Worm (Caenorhabditis elegans) whole organism, L4 larva: ENCODE measurements around the gene unc-105.

Experiments used
- F10B5.3 ChIP-seq: sonication (generic microtip); optimal IDR thresholded peaks from 2 replicates; lab custom pipeline; 2016; ENCODE audit warnings: mild to moderate bottlenecking, missing genetic modification characterization, missing compliant biosample characterization
- F26F4.8 ChIP-seq: fragments of 200-800 bp; sonication (Bioruptor generic); conservative IDR thresholded peaks from 2 replicates; pipeline ENCODE4 v1.3.6; 2022; ENCODE audit warnings: missing genetic modification characterization, missing compliant biosample characterization
- F37D6.2 ChIP-seq: sonication (generic microtip); optimal IDR thresholded peaks from 2 replicates; lab custom pipeline; 2016; ENCODE audit warnings: mild to moderate bottlenecking, missing genetic modification characterization, missing compliant biosample characterization
- F44E2.7 ChIP-seq: fragments of 200-800 bp; sonication (Bioruptor generic); IDR thresholded peaks from 2 replicates; pipeline ENCODE4 v2.1.2; 2022; ENCODE audit warnings: missing genetic modification characterization, missing compliant biosample characterization
- T20F7.1 ChIP-seq: fragments of 200-800 bp; sonication (Bioruptor generic); optimal IDR thresholded peaks from 2 replicates; lab custom pipeline; 2018; ENCODE audit warnings: mild to moderate bottlenecking, missing genetic modification characterization, missing compliant biosample characterization
- T26A8.4 ChIP-seq: fragments of 200-800 bp; sonication (Bioruptor generic); IDR thresholded peaks from 2 replicates; pipeline ENCODE4 v1.3.6; 2022; ENCODE audit warnings: missing genetic modification characterization, missing compliant biosample characterization
- Y5F2A.4 ChIP-seq: fragments of 200-800 bp; sonication (Bioruptor generic); optimal IDR thresholded peaks from 2 replicates; lab custom pipeline; 2018; ENCODE audit warnings: mild to moderate bottlenecking, missing genetic modification characterization, missing compliant biosample characterization
- aha-1 ChIP-seq: fragments of 150-350 bp; peaks from one replicate; lab custom pipeline; 2014; ENCODE audit warnings: missing biosample characterization, missing genetic modification characterization
- aly-2 ChIP-seq: sonication (generic microtip); optimal IDR thresholded peaks from 2 replicates; lab custom pipeline; 2018; ENCODE audit warnings: missing biosample characterization, missing genetic modification characterization
- ama-1 ChIP-seq: fragments of 150-350 bp; optimal IDR thresholded peaks from 2 replicates; lab custom pipeline; 2014; ENCODE audit warnings: inconsistent platforms, mixed read lengths
- attf-4 ChIP-seq: sonication (generic microtip); optimal IDR thresholded peaks from 3 replicates; lab custom pipeline; 2017; ENCODE audit warnings: missing biosample characterization, missing genetic modification characterization
- ceh-28 ChIP-seq: fragments of 150-350 bp; optimal IDR thresholded peaks from 2 replicates; lab custom pipeline; 2014; ENCODE audit warnings: missing biosample characterization, missing genetic modification reagents, missing genetic modification characterization
- ceh-62 ChIP-seq: sonication (generic microtip); optimal IDR thresholded peaks from 2 replicates; lab custom pipeline; 2017; ENCODE audit warnings: missing biosample characterization, missing genetic modification characterization
- ceh-82 ChIP-seq: sonication (generic microtip); optimal IDR thresholded peaks from 2 replicates; lab custom pipeline; 2017; ENCODE audit warnings: missing biosample characterization, missing genetic modification characterization
- ces-1 ChIP-seq: fragments of 150-350 bp; sonication (generic microtip); optimal IDR thresholded peaks from 4 replicates; lab custom pipeline; 2014; ENCODE audit warnings: missing biosample characterization, missing genetic modification reagents, missing genetic modification characterization
- daf-16 ChIP-seq, 3 experiments: sonication (generic microtip); optimal IDR thresholded peaks; 2 replicates each; lab custom pipeline; 2016 to 2017; ENCODE audit warnings: missing genetic modification characterization in 3 of 3, missing genetic modification reagents in 3 of 3, mild to moderate bottlenecking in 2 of 3, missing compliant biosample characterization in 2 of 3, missing biosample characterization in 1 of 3, moderate library complexity in 1 of 3
- dmd-6 ChIP-seq: fragments of 200-800 bp; sonication (Bioruptor generic); IDR thresholded peaks from 2 replicates; pipeline ENCODE4 v1.3.6; 2022; ENCODE audit warnings: missing genetic modification reagents, missing genetic modification characterization, missing compliant biosample characterization
- dpl-1 ChIP-seq: fragments of 150-350 bp; optimal IDR thresholded peaks from 2 replicates; lab custom pipeline; 2014; ENCODE audit warnings: missing biosample characterization, missing genetic modification reagents, missing genetic modification characterization
- duxl-1 ChIP-seq: sonication (generic microtip); optimal IDR thresholded peaks from 2 replicates; lab custom pipeline; 2016; ENCODE audit warnings: mild to moderate bottlenecking, missing genetic modification characterization, moderate library complexity, missing compliant biosample characterization; ENCODE audit not compliant: poor library complexity
- dve-1 ChIP-seq: sonication (generic microtip); optimal IDR thresholded peaks from 2 replicates; lab custom pipeline; 2017; ENCODE audit warnings: antibody characterized with exemption, mild to moderate bottlenecking, missing genetic modification characterization, missing compliant biosample characterization; ENCODE audit not compliant: insufficient read depth
- egl-43 ChIP-seq: fragments of 200-800 bp; sonication (Bioruptor generic); IDR thresholded peaks from 2 replicates; pipeline ENCODE4 v1.3.6; 2022; ENCODE audit warnings: missing genetic modification reagents, missing genetic modification characterization, missing compliant biosample characterization
- hlh-30 ChIP-seq: sonication (generic microtip); optimal IDR thresholded peaks from 2 replicates; lab custom pipeline; 2017; ENCODE audit warnings: antibody characterized with exemption, mild to moderate bottlenecking, missing genetic modification characterization, missing compliant biosample characterization; ENCODE audit not compliant: insufficient read depth
- jun-1 ChIP-seq: fragments of 150-350 bp; optimal IDR thresholded peaks from 2 replicates; lab custom pipeline; 2014; ENCODE audit warnings: missing biosample characterization, missing genetic modification reagents, missing genetic modification characterization
- lim-7 ChIP-seq: fragments of 200-800 bp; sonication (Bioruptor generic); IDR thresholded peaks from 2 replicates; pipeline ENCODE4 v1.3.6; 2022; ENCODE audit warnings: missing genetic modification characterization, missing compliant biosample characterization
- lin-13 ChIP-seq: fragments of 150-350 bp; optimal IDR thresholded peaks from 2 replicates; lab custom pipeline; 2014; ENCODE audit warnings: missing biosample characterization, missing genetic modification reagents, missing genetic modification characterization
- lin-15B ChIP-seq: fragments of 150-350 bp; sonication (generic microtip); optimal IDR thresholded peaks from 3 replicates; lab custom pipeline; 2014; ENCODE audit warnings: missing biosample characterization, missing genetic modification characterization
- lin-29 ChIP-seq: fragments of 200-800 bp; sonication (Bioruptor generic); IDR thresholded peaks from 2 replicates; pipeline ENCODE4 v1.3.6; 2022; ENCODE audit warnings: missing genetic modification reagents, missing genetic modification characterization, missing compliant biosample characterization
- lin-39 ChIP-seq: fragments of 150-350 bp; optimal IDR thresholded peaks from 2 replicates; lab custom pipeline; 2014; ENCODE audit warnings: missing biosample characterization, missing genetic modification reagents, missing genetic modification characterization
- lsy-2 ChIP-seq, 2 experiments: fragments of 150-350 bp in 1 of 2; sonication (generic microtip) in 1 of 2; optimal IDR thresholded peaks; 2 replicates each; lab custom pipeline; 2014 to 2017; ENCODE audit warnings: missing biosample characterization in 2 of 2, missing genetic modification characterization in 2 of 2
- madf-9 ChIP-seq: fragments of 200-800 bp; sonication (Bioruptor generic); conservative IDR thresholded peaks from 2 replicates; pipeline ENCODE4 v1.3.6; 2022; ENCODE audit warnings: missing genetic modification reagents, missing genetic modification characterization, missing compliant biosample characterization
- mdl-1 ChIP-seq, 2 experiments: fragments of 150-350 bp in 1 of 2; sonication (generic microtip) in 1 of 2; optimal IDR thresholded peaks; 2 replicates each; lab custom pipeline; 2014 to 2017; ENCODE audit warnings: missing biosample characterization in 2 of 2, missing genetic modification characterization in 2 of 2
- mdt-29 ChIP-seq: fragments of 200-800 bp; sonication (Bioruptor generic); IDR thresholded peaks from 2 replicates; pipeline ENCODE4 v1.3.6; 2022; ENCODE audit warnings: missing genetic modification reagents, missing genetic modification characterization, missing compliant biosample characterization
- nhr-10 ChIP-seq: fragments of 150-350 bp; optimal IDR thresholded peaks from 2 replicates; lab custom pipeline; 2014; ENCODE audit warnings: missing biosample characterization, missing genetic modification characterization
- nhr-102 ChIP-seq: sonication (generic microtip); optimal IDR thresholded peaks from 2 replicates; lab custom pipeline; 2016; ENCODE audit warnings: mild to moderate bottlenecking, missing genetic modification characterization, moderate library complexity, missing compliant biosample characterization
- nhr-11 ChIP-seq: fragments of 150-350 bp; optimal IDR thresholded peaks from 2 replicates; lab custom pipeline; 2014; ENCODE audit warnings: missing biosample characterization, missing genetic modification characterization
- nhr-111 ChIP-seq: fragments of 200-800 bp; sonication (Bioruptor generic); optimal IDR thresholded peaks from 2 replicates; lab custom pipeline; 2018; ENCODE audit warnings: mild to moderate bottlenecking, missing genetic modification characterization, missing compliant biosample characterization
- nhr-237 ChIP-seq: sonication (generic microtip); optimal IDR thresholded peaks from 2 replicates; lab custom pipeline; 2017; ENCODE audit warnings: missing biosample characterization, missing genetic modification characterization
- nhr-28 ChIP-seq: fragments of 150-350 bp; optimal IDR thresholded peaks from 2 replicates; lab custom pipeline; 2014; ENCODE audit warnings: missing biosample characterization, missing genetic modification characterization
- nhr-6 ChIP-seq: fragments of 150-350 bp; optimal IDR thresholded peaks from 2 replicates; lab custom pipeline; 2014; ENCODE audit warnings: missing biosample characterization, missing genetic modification characterization
- nhr-77 ChIP-seq: fragments of 150-350 bp; optimal IDR thresholded peaks from 2 replicates; lab custom pipeline; 2014; ENCODE audit warnings: missing biosample characterization, missing genetic modification characterization
- php-3 ChIP-seq: fragments of 200-800 bp; sonication (Bioruptor generic); IDR thresholded peaks from 2 replicates; pipeline ENCODE4 v1.3.6; 2022; ENCODE audit warnings: missing genetic modification reagents, missing genetic modification characterization, missing compliant biosample characterization
- pqm-1 ChIP-seq: sonication (generic microtip); optimal IDR thresholded peaks from 2 replicates; lab custom pipeline; 2017; ENCODE audit warnings: missing biosample characterization, missing genetic modification characterization
- rbr-2 ChIP-seq: sonication (generic microtip); optimal IDR thresholded peaks from 2 replicates; lab custom pipeline; 2016; ENCODE audit warnings: missing genotype, missing genetic modification characterization, missing compliant biosample characterization
- saeg-2 ChIP-seq: fragments of 200-800 bp; sonication (Bioruptor generic); IDR thresholded peaks from 2 replicates; pipeline ENCODE4 v1.3.6; 2022; ENCODE audit warnings: missing genetic modification reagents, missing genetic modification characterization, missing compliant biosample characterization
- snpc-4 ChIP-seq: fragments of 150-350 bp; optimal IDR thresholded peaks from 2 replicates; lab custom pipeline; 2014; ENCODE audit warnings: missing biosample characterization, missing genetic modification characterization
- spr-3 ChIP-seq: fragments of 200-800 bp; sonication (Bioruptor generic); optimal IDR thresholded peaks from 2 replicates; lab custom pipeline; 2018; ENCODE audit warnings: mild to moderate bottlenecking, missing genetic modification characterization, missing compliant biosample characterization
- tra-1 ChIP-seq: fragments of 200-800 bp; sonication (Bioruptor generic); IDR thresholded peaks from 2 replicates; pipeline ENCODE4 v1.3.6; 2022; ENCODE audit warnings: missing genetic modification reagents, missing genetic modification characterization, missing compliant biosample characterization
- unc-39 ChIP-seq: sonication (generic microtip); optimal IDR thresholded peaks from 2 replicates; lab custom pipeline; 2017; ENCODE audit warnings: missing biosample characterization, missing genetic modification characterization
- unc-62 ChIP-seq, 3 experiments: fragments of 150-350 bp in 1 of 3; sonication (generic microtip); optimal IDR thresholded peaks in 2 of 3; peaks in 1 of 3; 1 replicate in 1 of 3; 2 replicates in 2 of 3; lab custom pipeline; 2014 to 2017; ENCODE audit warnings: missing biosample characterization in 3 of 3, missing genetic modification characterization in 3 of 3, missing genetic modification reagents in 3 of 3, missing genotype in 1 of 3
- zip-11 ChIP-seq: fragments of 200-800 bp; sonication (Bioruptor generic); IDR thresholded peaks from 2 replicates; pipeline ENCODE4 v1.3.6; 2022; ENCODE audit warnings: missing genetic modification characterization, missing compliant biosample characterization
- zip-2 ChIP-seq: fragments of 150-350 bp; optimal IDR thresholded peaks from 2 replicates; lab custom pipeline; 2014; ENCODE audit warnings: missing biosample characterization, missing genetic modification characterization

The unc-105 gene

DNA sequence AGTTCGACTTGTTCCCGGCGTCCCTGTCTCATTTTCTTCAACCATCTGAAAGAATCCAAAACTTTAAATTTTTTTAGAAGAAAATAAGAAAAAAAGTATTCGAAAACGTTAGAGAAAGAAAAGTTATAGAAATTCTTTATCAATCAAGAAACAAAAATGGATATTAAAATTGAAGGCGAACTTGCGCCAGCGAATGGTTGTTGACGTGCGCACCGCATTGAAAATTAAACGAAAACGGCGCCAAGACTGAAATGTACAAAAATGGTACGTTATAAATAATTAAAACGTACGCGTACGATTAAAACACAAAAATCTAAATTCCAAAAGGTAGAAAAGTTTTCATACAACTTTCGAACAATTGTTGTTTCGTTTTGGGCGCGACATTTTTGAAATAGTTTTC is 29.5 kb upstream of the unc-105 start, which contains the start of gene K02C4.3 (continued):
- TF ChIP-seq ceh-62 = no peak
- peak; percentile 42 for TF ChIP-seq hlh-30 (tag; lab: Kevin White, UChicago)
- TF ChIP-seq F26F4.8 (GFP tag; lab: Robert Waterston, UW) = no peak
- no peak for TF ChIP-seq pqm-1 (tag; lab: Kevin White, UChicago)
- no peak for TF ChIP-seq lin-29
- peak in 1 of 2 experiments; percentile 86 for TF ChIP-seq lsy-2 (tag; optimal IDR thresholded peaks at IDR 0.05; lab: Kevin White, UChicago)
- peak; percentile 42; the same call in 1 of the 2 replicates for TF ChIP-seq dmd-6 (GFP tag; lab: Robert Waterston, UW)
- TF ChIP-seq daf-16 (GFP tag; optimal IDR thresholded peaks at IDR 0.05; lab: Kevin White, UChicago) = no peak
- no peak for TF ChIP-seq daf-16 (tag; optimal IDR thresholded peaks at IDR 0.05; lab: Kevin White, UChicago)
- TF ChIP-seq lin-39 = no peak
- no peak for TF ChIP-seq zip-11
- no peak for TF ChIP-seq ceh-28 (tag; lab: Kevin White, UChicago)
- peak; percentile 27 for TF ChIP-seq nhr-28 (tag; lab: Kevin White, UChicago)
- TF ChIP-seq unc-39 = no peak
- TF ChIP-seq F10B5.3 (tag; lab: Kevin White, UChicago) = no peak
- peak; percentile 0 for TF ChIP-seq nhr-11 (tag; lab: Kevin White, UChicago)
- TF ChIP-seq jun-1 (tag; lab: Kevin White, UChicago) = no peak
- TF ChIP-seq saeg-2 (GFP tag; lab: Robert Waterston, UW) = no peak
- no peak for TF ChIP-seq F44E2.7
- no peak for TF ChIP-seq zip-2 (tag; lab: Kevin White, UChicago)
- TF ChIP-seq rbr-2 (tag; lab: Kevin White, UChicago) = peak; percentile 40
- TF ChIP-seq T20F7.1 = peak; percentile 77
- TF ChIP-seq egl-43 = no peak
- TF ChIP-seq ceh-82 (tag; lab: Kevin White, UChicago) = no peak
- no peak for TF ChIP-seq attf-4 (tag; lab: Kevin White, UChicago)
- no peak for TF ChIP-seq tra-1 (GFP tag; lab: Robert Waterston, UW)
- no peak for TF ChIP-seq madf-9
- TF ChIP-seq lin-15B = no peak
- TF ChIP-seq nhr-111 (GFP tag; lab: Kevin White, UChicago) = no peak
- peak; percentile 51 for TF ChIP-seq nhr-6 (tag; lab: Kevin White, UChicago)
- TF ChIP-seq aly-2 (tag; lab: Kevin White, UChicago) = no peak
- no peak for TF ChIP-seq php-3 (GFP tag; lab: Robert Waterston, UW)
- no peak for TF ChIP-seq spr-3
- no peak for TF ChIP-seq lim-7 (GFP tag; lab: Robert Waterston, UW)
- no peak for TF ChIP-seq Y5F2A.4
- TF ChIP-seq aha-1 = no peak
- no peak for TF ChIP-seq F37D6.2 (tag; lab: Kevin White, UChicago)
- TF ChIP-seq ces-1 = no peak
- TF ChIP-seq nhr-10 (tag; lab: Kevin White, UChicago) = no peak
- no peak for TF ChIP-seq T26A8.4 (GFP tag; lab: Robert Waterston, UW)
- peak; percentile 93 for TF ChIP-seq dpl-1 (GFP tag; lab: Kevin White, UChicago)

DNA sequence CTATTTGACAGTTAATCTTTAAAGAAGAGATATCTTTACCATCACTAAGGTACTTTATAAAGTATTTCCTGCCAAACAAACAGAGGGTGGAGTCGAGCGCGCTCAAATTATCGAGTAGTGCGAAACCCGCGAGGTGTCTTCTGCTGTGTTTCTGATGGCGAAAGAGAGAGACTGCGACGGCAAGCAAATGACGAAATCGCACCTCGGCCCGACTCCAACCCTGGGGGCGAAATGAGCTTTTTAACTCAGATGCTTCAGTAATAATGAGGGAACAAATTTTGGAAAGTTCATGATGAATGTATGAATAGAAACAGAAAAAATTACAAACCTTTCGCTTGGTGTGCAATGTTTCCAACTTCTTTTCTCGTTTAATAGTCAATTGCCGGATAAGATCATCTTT is 24.7 kb upstream of the unc-105 start:
- TF ChIP-seq nhr-77 (tag; lab: Kevin White, UChicago) (peak; percentile 56), lin-13 (GFP tag; lab: Kevin White, UChicago) (peak; percentile 45), pqm-1 (tag; lab: Kevin White, UChicago) (peak; percentile 39), lsy-2 (tag; optimal IDR thresholded peaks at IDR 0.05; lab: Kevin White, UChicago) (peak in 1 of 2 experiments; percentile 71), ceh-62 (no peak), mdl-1 (tag; optimal IDR thresholded peaks at IDR 0.05; lab: Kevin White, UChicago) (no peak), unc-62 (GFP tag; optimal IDR thresholded peaks at IDR 0.05 in 1 of 2; lab: Kevin White, UChicago) (peak in 1 of 2 experiments; percentile 19), unc-62 (tag; optimal IDR thresholded peaks at IDR 0.05; lab: Kevin White, UChicago) (no peak), lim-7 (GFP tag; lab: Robert Waterston, UW) (no peak), F44E2.7 (no peak), zip-2 (tag; lab: Kevin White, UChicago) (no peak), duxl-1 (tag; lab: Kevin White, UChicago) (peak; percentile 62), daf-16 (GFP tag; optimal IDR thresholded peaks at IDR 0.05; lab: Kevin White, UChicago) (no peak), daf-16 (tag; optimal IDR thresholded peaks at IDR 0.05; lab: Kevin White, UChicago) (peak; percentile 26), nhr-102 (tag; lab: Kevin White, UChicago) (peak; percentile 47), lin-39 (no peak), dve-1 (tag; lab: Kevin White, UChicago) (peak; percentile 67), tra-1 (GFP tag; lab: Robert Waterston, UW) (no peak), ama-1 (lab: Kevin White, UChicago) (peak; percentile 93), mdt-29 (GFP tag; lab: Robert Waterston, UW) (no peak), ces-1 (no peak), nhr-237 (tag; lab: Kevin White, UChicago) (no peak), snpc-4 (tag; lab: Kevin White, UChicago) (peak; percentile 86)
